Worm (Caenorhabditis elegans): ENCODE measurements around the gene CC8.3.

The CC8.3 gene

DNA sequence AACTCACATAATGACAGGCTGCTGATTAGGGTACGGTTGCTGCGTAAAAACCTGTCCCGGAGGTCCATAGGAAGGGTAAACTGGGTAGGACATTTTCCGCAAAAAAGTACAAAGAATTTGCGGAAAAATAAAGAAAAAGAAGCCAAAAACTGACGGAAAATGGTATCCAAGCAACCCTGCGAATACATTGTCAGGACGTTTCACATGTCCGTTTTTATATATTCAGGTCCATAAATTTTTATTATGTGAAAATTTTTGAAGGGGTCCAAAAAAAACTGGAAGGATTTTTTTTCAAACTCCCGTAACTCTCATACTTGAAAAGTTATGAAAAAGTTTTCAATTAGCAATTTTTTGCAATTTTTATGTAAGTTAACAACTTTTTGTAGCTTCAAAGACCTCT, at the start of gene CC8.3:
Gene CC8.3 (minus strand): TSS at position 101 of the 400 bp plus-strand sequence.
- TF ChIP-seq ztf-23 (GFP tag; IDR thresholded peaks at IDR 0.05) (no peak), klf-2 (GFP tag; conservative IDR thresholded peaks at IDR 0.05) (no peak), ztf-29 (GFP tag; IDR thresholded peaks at IDR 0.05) (no peak), flt-1 (GFP tag; IDR thresholded peaks at IDR 0.05) (no peak), ref-1 (GFP tag; conservative IDR thresholded peaks at IDR 0.05) (no peak), med-1 (GFP tag; optimal IDR thresholded peaks at IDR 0.05; ENCODE audit: insufficient read depth) (no peak), T22C8.4 (GFP tag; IDR thresholded peaks at IDR 0.05) (no peak), tab-1 (GFP tag; IDR thresholded peaks at IDR 0.05) (no peak), cog-1 (tag; optimal IDR thresholded peaks at IDR 0.05) (no peak)

- TF ChIP-seq ztf-29 (GFP tag; IDR thresholded peaks at IDR 0.05) = no peak
- TF ChIP-seq cog-1 (tag; optimal IDR thresholded peaks at IDR 0.05) = no peak
- no peak for TF ChIP-seq tab-1 (GFP tag; IDR thresholded peaks at IDR 0.05)
- no peak for TF ChIP-seq med-1 (GFP tag; optimal IDR thresholded peaks at IDR 0.05; ENCODE audit: insufficient read depth)
- TF ChIP-seq ref-1 (GFP tag; conservative IDR thresholded peaks at IDR 0.05) = no peak
- TF ChIP-seq klf-2 (GFP tag; conservative IDR thresholded peaks at IDR 0.05) = no peak
- TF ChIP-seq flt-1 (GFP tag; IDR thresholded peaks at IDR 0.05) = no peak
- no peak for TF ChIP-seq ztf-23 (GFP tag; IDR thresholded peaks at IDR 0.05)
- no peak for TF ChIP-seq T22C8.4 (GFP tag; IDR thresholded peaks at IDR 0.05)
These were observed 46.0 kb upstream of the CC8.3 start for ce11 chrIV:3688050-3688449.

DNA sequence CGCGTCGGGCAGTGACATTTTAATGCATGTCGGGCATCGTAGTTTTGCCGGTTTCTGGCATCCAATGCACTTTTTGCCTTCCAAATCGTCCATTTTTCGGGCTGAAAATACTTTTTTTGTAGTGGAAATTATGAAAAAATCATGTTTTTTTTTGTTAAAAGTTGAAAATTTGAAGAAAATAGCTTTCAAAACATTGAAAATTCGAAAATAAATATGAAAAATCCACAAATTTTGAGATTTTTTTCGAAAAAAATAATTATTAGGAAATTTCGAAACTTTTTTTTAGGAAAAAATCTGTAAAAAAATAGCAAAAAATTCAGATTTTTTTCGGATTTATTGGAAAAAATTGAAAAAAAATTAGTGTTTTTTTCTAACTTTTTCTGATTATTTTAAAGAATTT, 44.7 kb upstream of the CC8.3 start, which contains the start of gene map-1:
Gene map-1 (minus strand): TSS at position 101 of the 400 bp plus-strand sequence.
- TF ChIP-seq ztf-23 (GFP tag; IDR thresholded peaks at IDR 0.05) = no peak
- TF ChIP-seq ztf-29 (GFP tag; IDR thresholded peaks at IDR 0.05) = no peak
- TF ChIP-seq med-1 (GFP tag; optimal IDR thresholded peaks at IDR 0.05; ENCODE audit: insufficient read depth) = no peak
- TF ChIP-seq klf-2 (GFP tag; conservative IDR thresholded peaks at IDR 0.05) = no peak
- TF ChIP-seq flt-1 (GFP tag; IDR thresholded peaks at IDR 0.05) = no peak
- no peak for TF ChIP-seq ref-1 (GFP tag; conservative IDR thresholded peaks at IDR 0.05)
- no peak for TF ChIP-seq tab-1 (GFP tag; IDR thresholded peaks at IDR 0.05)
- TF ChIP-seq cog-1 (tag; optimal IDR thresholded peaks at IDR 0.05) = no peak
- TF ChIP-seq T22C8.4 (GFP tag; IDR thresholded peaks at IDR 0.05) = no peak

- TF ChIP-seq flt-1 (GFP tag; IDR thresholded peaks at IDR 0.05) = no peak
These were observed 44.2 kb upstream of the CC8.3 start for ce11 chrIV:3686260-3686659.

ce11 chrIV:3681763-3682162, 39.7 kb upstream of the CC8.3 start:
- no peak for TF ChIP-seq klf-2 (GFP tag; conservative IDR thresholded peaks at IDR 0.05)
- no peak for TF ChIP-seq ref-1 (GFP tag; conservative IDR thresholded peaks at IDR 0.05)
- TF ChIP-seq T22C8.4 (GFP tag; IDR thresholded peaks at IDR 0.05) = no peak
- no peak for TF ChIP-seq cog-1 (tag; optimal IDR thresholded peaks at IDR 0.05)
- no peak for TF ChIP-seq flt-1 (GFP tag; IDR thresholded peaks at IDR 0.05)
- no peak for TF ChIP-seq tab-1 (GFP tag; IDR thresholded peaks at IDR 0.05)
- no peak for TF ChIP-seq med-1 (GFP tag; optimal IDR thresholded peaks at IDR 0.05; ENCODE audit: insufficient read depth)
- no peak for TF ChIP-seq ztf-23 (GFP tag; IDR thresholded peaks at IDR 0.05)
- no peak for TF ChIP-seq ztf-29 (GFP tag; IDR thresholded peaks at IDR 0.05)

DNA sequence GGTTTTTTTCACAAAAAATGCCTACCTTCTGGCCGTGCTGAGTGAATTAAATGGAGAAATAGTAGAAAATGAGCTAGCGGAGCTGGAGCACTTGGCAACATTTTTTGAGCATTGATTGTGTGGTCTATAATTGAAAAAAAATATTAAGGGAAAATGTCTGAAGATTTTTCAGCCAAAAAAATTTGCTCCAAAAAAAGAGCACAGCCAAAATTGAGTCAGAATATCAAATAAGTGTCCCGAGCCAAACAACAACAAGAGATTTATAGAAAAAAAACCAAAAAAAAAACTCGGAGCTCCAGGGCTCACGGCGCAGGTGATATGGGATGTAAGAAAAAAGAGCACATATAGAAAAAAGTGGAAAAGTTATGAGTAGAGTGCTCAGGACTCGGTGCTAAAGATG, 26.5 kb upstream of the CC8.3 start, which contains the start of gene fmil-1:
Gene fmil-1 (minus strand): TSS at position 101 of the 400 bp plus-strand sequence.
- TF ChIP-seq flt-1 (GFP tag; IDR thresholded peaks at IDR 0.05) (no peak), ztf-23 (GFP tag; IDR thresholded peaks at IDR 0.05) (no peak), tab-1 (GFP tag; IDR thresholded peaks at IDR 0.05) (no peak), T22C8.4 (GFP tag; IDR thresholded peaks at IDR 0.05) (no peak), ztf-29 (GFP tag; IDR thresholded peaks at IDR 0.05) (no peak), med-1 (GFP tag; optimal IDR thresholded peaks at IDR 0.05; ENCODE audit: insufficient read depth) (no peak), cog-1 (tag; optimal IDR thresholded peaks at IDR 0.05) (no peak), klf-2 (GFP tag; conservative IDR thresholded peaks at IDR 0.05) (no peak), ref-1 (GFP tag; conservative IDR thresholded peaks at IDR 0.05) (no peak)

- TF ChIP-seq klf-2 (GFP tag; conservative IDR thresholded peaks at IDR 0.05) (no peak), med-1 (GFP tag; optimal IDR thresholded peaks at IDR 0.05; ENCODE audit: insufficient read depth) (no peak), T22C8.4 (GFP tag; IDR thresholded peaks at IDR 0.05) (no peak), ztf-29 (GFP tag; IDR thresholded peaks at IDR 0.05) (no peak), ztf-23 (GFP tag; IDR thresholded peaks at IDR 0.05) (no peak), cog-1 (tag; optimal IDR thresholded peaks at IDR 0.05) (no peak), flt-1 (GFP tag; IDR thresholded peaks at IDR 0.05) (no peak), ref-1 (GFP tag; conservative IDR thresholded peaks at IDR 0.05) (no peak), tab-1 (GFP tag; IDR thresholded peaks at IDR 0.05) (no peak)
These were observed 25.7 kb upstream of the CC8.3 start for ce11 chrIV:3667796-3668195.

DNA sequence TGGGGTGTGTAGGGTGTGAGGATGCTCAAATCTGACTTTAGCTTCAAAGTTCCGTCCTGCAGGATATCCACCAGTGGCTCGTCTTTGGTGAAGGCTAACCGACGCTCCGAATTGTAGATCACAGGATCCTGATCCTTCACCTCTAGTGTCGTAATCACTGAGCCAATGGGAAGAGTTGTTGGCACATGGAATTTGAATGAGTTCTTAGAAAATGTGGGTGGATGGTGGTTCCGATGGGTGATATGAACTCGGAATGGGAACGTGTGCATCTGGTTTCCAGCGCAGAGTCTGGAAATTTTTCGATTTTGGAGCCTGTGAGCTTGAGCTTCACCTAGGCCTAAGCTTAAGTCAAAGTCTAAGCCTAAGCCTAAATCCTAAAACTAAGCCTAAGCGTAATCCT, 24.5 kb upstream of the CC8.3 start:
- no peak for TF ChIP-seq T22C8.4 (GFP tag; IDR thresholded peaks at IDR 0.05)
- no peak for TF ChIP-seq ref-1 (GFP tag; conservative IDR thresholded peaks at IDR 0.05)
- no peak for TF ChIP-seq klf-2 (GFP tag; conservative IDR thresholded peaks at IDR 0.05)
- TF ChIP-seq ztf-29 (GFP tag; IDR thresholded peaks at IDR 0.05) = no peak
- no peak for TF ChIP-seq med-1 (GFP tag; optimal IDR thresholded peaks at IDR 0.05; ENCODE audit: insufficient read depth)
- TF ChIP-seq flt-1 (GFP tag; IDR thresholded peaks at IDR 0.05) = no peak
- no peak for TF ChIP-seq tab-1 (GFP tag; IDR thresholded peaks at IDR 0.05)
- TF ChIP-seq cog-1 (tag; optimal IDR thresholded peaks at IDR 0.05) = no peak
- TF ChIP-seq ztf-23 (GFP tag; IDR thresholded peaks at IDR 0.05) = no peak

ce11 chrIV:3665089-3665488, 23.0 kb upstream of the CC8.3 start:
- TF ChIP-seq cog-1 (tag; optimal IDR thresholded peaks at IDR 0.05) (no peak), ztf-23 (GFP tag; IDR thresholded peaks at IDR 0.05) (no peak), flt-1 (GFP tag; IDR thresholded peaks at IDR 0.05) (no peak), ztf-29 (GFP tag; IDR thresholded peaks at IDR 0.05) (no peak), tab-1 (GFP tag; IDR thresholded peaks at IDR 0.05) (no peak), med-1 (GFP tag; optimal IDR thresholded peaks at IDR 0.05; ENCODE audit: insufficient read depth) (no peak), T22C8.4 (GFP tag; IDR thresholded peaks at IDR 0.05) (no peak), ref-1 (GFP tag; conservative IDR thresholded peaks at IDR 0.05) (no peak), klf-2 (GFP tag; conservative IDR thresholded peaks at IDR 0.05) (no peak)

DNA sequence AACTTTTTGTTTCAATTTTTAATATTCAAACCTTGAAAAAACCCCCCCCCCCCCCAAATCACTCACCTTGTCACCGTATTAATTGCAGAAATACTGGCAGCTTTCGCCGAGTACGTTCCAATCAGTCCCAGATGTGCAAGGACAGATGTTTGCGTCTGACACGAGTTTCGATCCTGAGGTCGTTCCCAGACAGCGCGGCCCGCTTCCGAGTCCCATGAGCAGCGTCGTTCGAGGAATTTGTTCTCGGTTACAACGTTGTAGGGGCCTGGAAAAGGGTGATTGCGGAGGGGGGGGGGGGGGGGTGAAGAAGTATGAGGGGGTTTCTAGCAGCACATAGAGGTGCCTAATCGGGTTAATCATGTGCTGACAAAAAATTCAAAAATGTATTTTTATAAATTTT, 20.8 kb upstream of the CC8.3 start:
- TF ChIP-seq ztf-23 (GFP tag; IDR thresholded peaks at IDR 0.05) (no peak), T22C8.4 (GFP tag; IDR thresholded peaks at IDR 0.05) (no peak), ztf-29 (GFP tag; IDR thresholded peaks at IDR 0.05) (no peak), med-1 (GFP tag; optimal IDR thresholded peaks at IDR 0.05; ENCODE audit: insufficient read depth) (no peak), cog-1 (tag; optimal IDR thresholded peaks at IDR 0.05) (no peak), klf-2 (GFP tag; conservative IDR thresholded peaks at IDR 0.05) (no peak), flt-1 (GFP tag; IDR thresholded peaks at IDR 0.05) (no peak), tab-1 (GFP tag; IDR thresholded peaks at IDR 0.05) (no peak), ref-1 (GFP tag; conservative IDR thresholded peaks at IDR 0.05) (no peak)

All from whole organism, midembryonic.